Worm (Caenorhabditis elegans) whole organism, L1 larva: ENCODE results near the gene F27B3.6.

ENCODE experiments used
- efl-1 ChIP-seq, 4 experiments: fragments of 150-350 bp; optimal IDR thresholded peaks in 3 of 4; peaks in 1 of 4; 1 replicate in 1 of 4; 2 replicates in 3 of 4; lab custom pipeline; 2014; ENCODE audit warnings: missing biosample characterization in 2 of 4, missing genetic modification characterization in 2 of 4, missing genetic modification reagents in 2 of 4
- nhr-76 ChIP-seq: sonication (generic microtip); optimal IDR thresholded peaks from 2 replicates; lab custom pipeline; 2017; ENCODE audit warnings: missing biosample characterization, missing genetic modification characterization

- TF ChIP-seq efl-1 (optimal IDR thresholded peaks at IDR 0.05; lab: Kevin White, UChicago): no peak
- peak in 1 of 2 experiments; percentile 53 for TF ChIP-seq efl-1 (GFP tag; optimal IDR thresholded peaks at IDR 0.05 in 1 of 2; lab: Kevin White, UChicago)
- TF ChIP-seq nhr-76: no peak
Measured at ce11 chrIII:6607067-6607466, 28.7 kb upstream of the F27B3.6 start.
